Worm (Caenorhabditis elegans) whole organism, midembryonic: ENCODE measurements around the gene T28A11.13.

Source experiments
- T22C8.4 ChIP-seq: fragments of 200-800 bp; sonication (Bioruptor generic); IDR thresholded peaks from 2 replicates; pipeline ENCODE4 v1.3.6; 2022; ENCODE audit warnings: missing genetic modification characterization, missing compliant biosample characterization
- cog-1 ChIP-seq: sonication (generic microtip); optimal IDR thresholded peaks from 2 replicates; lab custom pipeline; 2016; ENCODE audit warnings: missing genetic modification characterization, missing compliant biosample characterization
- flt-1 ChIP-seq: fragments of 200-800 bp; sonication (Bioruptor generic); IDR thresholded peaks from 2 replicates; pipeline ENCODE4 v1.3.6; 2022; ENCODE audit warnings: missing genetic modification characterization, missing compliant biosample characterization
- klf-2 ChIP-seq: fragments of 200-800 bp; sonication (Bioruptor generic); conservative IDR thresholded peaks from 2 replicates; pipeline ENCODE4 v1.3.6; 2022; ENCODE audit warnings: missing genetic modification reagents, missing genetic modification characterization, missing compliant biosample characterization
- med-1 ChIP-seq: sonication (generic microtip); optimal IDR thresholded peaks from 2 replicates; lab custom pipeline; 2017; ENCODE audit warnings: missing genetic modification characterization, mild to moderate bottlenecking, missing compliant biosample characterization, antibody characterized with exemption, missing genetic modification reagents; ENCODE audit not compliant: insufficient read depth
- ref-1 ChIP-seq: fragments of 200-800 bp; sonication (Bioruptor generic); conservative IDR thresholded peaks from 2 replicates; pipeline ENCODE4 v1.3.6; 2022; ENCODE audit warnings: missing genetic modification reagents, missing genetic modification characterization, missing compliant biosample characterization
- tab-1 ChIP-seq: fragments of 200-800 bp; sonication (Bioruptor generic); IDR thresholded peaks from 2 replicates; pipeline ENCODE4 v1.3.6; 2022; ENCODE audit warnings: missing genetic modification characterization, missing compliant biosample characterization
- ztf-23 ChIP-seq: fragments of 200-800 bp; sonication (Bioruptor generic); IDR thresholded peaks from 2 replicates; pipeline ENCODE4 v1.3.6; 2022; ENCODE audit warnings: missing genetic modification reagents, missing genetic modification characterization, missing compliant biosample characterization
- ztf-29 ChIP-seq: fragments of 200-800 bp; sonication (Bioruptor generic); IDR thresholded peaks from 2 replicates; pipeline ENCODE4 v1.3.6; 2022; ENCODE audit warnings: missing genetic modification reagents, missing genetic modification characterization, missing compliant biosample characterization

T28A11.13 gene

DNA sequence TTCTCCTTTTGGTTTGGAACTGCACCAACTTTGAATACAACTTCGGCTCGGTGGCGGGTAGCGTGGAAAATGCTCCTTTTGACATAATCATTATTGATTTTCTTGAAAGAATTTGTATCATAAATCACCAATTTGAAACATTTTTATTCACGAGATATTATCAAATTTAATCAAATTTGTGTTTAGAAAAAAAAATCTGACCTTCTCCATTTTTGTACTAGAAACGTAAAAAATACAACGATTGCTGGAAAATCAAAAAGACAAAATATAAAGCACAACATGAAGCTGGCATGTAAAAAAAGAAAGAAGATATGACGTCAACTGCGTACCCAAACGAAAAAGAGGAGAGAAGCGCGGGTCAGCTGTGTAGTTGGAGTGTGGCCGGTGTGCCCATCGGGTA, 49.7 kb downstream of the T28A11.13 start, which contains the start of gene K08D9.4:
Gene K08D9.4 (minus strand): TSS at position 101 of the 400 bp plus-strand sequence.
- TF ChIP-seq ztf-23 (GFP tag; lab: Robert Waterston, UW) (no peak), ztf-29 (GFP tag; lab: Robert Waterston, UW) (no peak), flt-1 (no peak), klf-2 (GFP tag; lab: Robert Waterston, UW) (no peak), med-1 (GFP tag; lab: Kevin White, UChicago) (no peak), tab-1 (no peak), ref-1 (GFP tag; lab: Robert Waterston, UW) (no peak), cog-1 (no peak), T22C8.4 (GFP tag; lab: Robert Waterston, UW) (no peak)
